Fruit fly (Drosophila melanogaster) whole organism, prepupa: ENCODE results near the gene wb.

ENCODE experiments used
- CG10631 ChIP-seq: fragments of 200-800 bp; sonication (Bioruptor generic); optimal IDR thresholded peaks from 2 replicates; lab custom pipeline; 2016; ENCODE audit warnings: missing biosample characterization, missing genetic modification characterization
- CG10669 ChIP-seq: fragments of 200-800 bp; sonication (Bioruptor generic); optimal IDR thresholded peaks from 3 replicates; lab custom pipeline; 2018; ENCODE audit warnings: missing biosample characterization, mild to moderate bottlenecking, missing genetic modification characterization, moderate library complexity
- CG11902 ChIP-seq: fragments of 200-800 bp; sonication (Bioruptor generic); optimal IDR thresholded peaks from 3 replicates; lab custom pipeline; 2016; ENCODE audit warnings: missing biosample characterization, missing genetic modification characterization
- CG15336 ChIP-seq: fragments of 200-800 bp; sonication (Bioruptor generic); IDR thresholded peaks from 2 replicates; pipeline ENCODE4 v1.3.6; 2022; ENCODE audit warnings: missing biosample characterization, missing genetic modification characterization
- CG1621 ChIP-seq: fragments of 200-800 bp; sonication (Bioruptor generic); optimal IDR thresholded peaks from 3 replicates; lab custom pipeline; 2018; ENCODE audit warnings: missing biosample characterization, mild to moderate bottlenecking, missing genetic modification characterization
- CG16779 ChIP-seq: fragments of 200-800 bp; sonication (Bioruptor generic); optimal IDR thresholded peaks from 3 replicates; lab custom pipeline; 2017; ENCODE audit warnings: missing biosample characterization, mild to moderate bottlenecking, missing genetic modification characterization
- CG3032 ChIP-seq: fragments of 200-800 bp; optimal IDR thresholded peaks from 2 replicates; lab custom pipeline; 2019; ENCODE audit warnings: missing biosample characterization, mild to moderate bottlenecking, missing genetic modification characterization, moderate library complexity
- CG31627 ChIP-seq: fragments of 200-800 bp; sonication (Bioruptor generic); optimal IDR thresholded peaks from 3 replicates; lab custom pipeline; 2016; ENCODE audit warnings: missing biosample characterization, missing genetic modification characterization
- CG32006 ChIP-seq: fragments of 200-800 bp; sonication (Bioruptor generic); optimal IDR thresholded peaks from 3 replicates; lab custom pipeline; 2017; ENCODE audit warnings: missing biosample characterization, mild to moderate bottlenecking, missing genetic modification characterization
- CG3919 ChIP-seq: fragments of 200-800 bp; sonication (Bioruptor generic); optimal IDR thresholded peaks from 3 replicates; lab custom pipeline; 2016; ENCODE audit warnings: missing biosample characterization, missing genetic modification characterization
- CG4318 ChIP-seq: fragments of 200-800 bp; sonication (Bioruptor generic); optimal IDR thresholded peaks from 3 replicates; lab custom pipeline; 2017; ENCODE audit warnings: missing biosample characterization, mild to moderate bottlenecking, missing genetic modification characterization
- CG6163 ChIP-seq: fragments of 200-800 bp; sonication (Bioruptor generic); IDR thresholded peaks from 3 replicates; pipeline ENCODE4 v1.3.6; 2022; ENCODE audit warnings: missing biosample characterization, missing genetic modification characterization
- CG6276 ChIP-seq: fragments of 200-800 bp; sonication (Bioruptor generic); optimal IDR thresholded peaks from 2 replicates; lab custom pipeline; 2017; ENCODE audit warnings: missing biosample characterization, mild to moderate bottlenecking, missing genetic modification characterization
- CG6808 ChIP-seq: fragments of 200-800 bp; sonication (Bioruptor generic); optimal IDR thresholded peaks from 3 replicates; lab custom pipeline; 2017; ENCODE audit warnings: missing biosample characterization, missing genetic modification characterization, mild to moderate bottlenecking, moderate library complexity, missing genetic modification reagents
- CG6854 ChIP-seq: fragments of 200-800 bp; sonication (Bioruptor generic); optimal IDR thresholded peaks from 2 replicates; lab custom pipeline; 2017; ENCODE audit warnings: missing biosample characterization, mild to moderate bottlenecking, missing genetic modification characterization
- CG7368 ChIP-seq: fragments of 200-800 bp; sonication (Bioruptor generic); optimal IDR thresholded peaks from 3 replicates; lab custom pipeline; 2016; ENCODE audit warnings: missing biosample characterization, missing genetic modification characterization
- CG8119 ChIP-seq: fragments of 200-800 bp; sonication (Bioruptor generic); IDR thresholded peaks from 3 replicates; pipeline ENCODE4 v1.3.6; 2022; ENCODE audit warnings: missing biosample characterization, missing genetic modification characterization
- CG8319 ChIP-seq: fragments of 200-800 bp; sonication (Bioruptor generic); optimal IDR thresholded peaks from 3 replicates; lab custom pipeline; 2016; ENCODE audit warnings: missing biosample characterization, missing genetic modification characterization
- CG8632 ChIP-seq: fragments of 200-800 bp; sonication (Bioruptor generic); optimal IDR thresholded peaks from 3 replicates; lab custom pipeline; 2016; ENCODE audit warnings: missing biosample characterization, missing genetic modification characterization
- CG9139 ChIP-seq: fragments of 200-800 bp; sonication (Bioruptor generic); optimal IDR thresholded peaks from 3 replicates; lab custom pipeline; 2017; ENCODE audit warnings: missing biosample characterization, mild to moderate bottlenecking, missing genetic modification characterization
- Eip75B ChIP-seq: fragments of 200-800 bp; sonication (Bioruptor generic); optimal IDR thresholded peaks from 3 replicates; lab custom pipeline; 2016; ENCODE audit warnings: missing biosample characterization, missing genetic modification characterization
- Eip78C ChIP-seq: fragments of 200-800 bp; sonication (Bioruptor generic); peaks from one replicate; lab custom pipeline; 2016; ENCODE audit warnings: missing biosample characterization, missing genetic modification characterization
- Eip93F ChIP-seq: fragments of 200-800 bp; sonication (Bioruptor generic); optimal IDR thresholded peaks from 2 replicates; lab custom pipeline; 2016; ENCODE audit warnings: missing biosample characterization, mild to moderate bottlenecking, missing genetic modification characterization
- Ets21C ChIP-seq: fragments of 200-800 bp; sonication (Bioruptor generic); optimal IDR thresholded peaks from 3 replicates; lab custom pipeline; 2016; ENCODE audit warnings: missing biosample characterization, missing genetic modification characterization
- Ets96B ChIP-seq: fragments of 200-800 bp; optimal IDR thresholded peaks from 2 replicates; lab custom pipeline; 2019; ENCODE audit warnings: missing biosample characterization, mild to moderate bottlenecking, missing genetic modification characterization, moderate library complexity
- Gug ChIP-seq: fragments of 200-800 bp; sonication (Bioruptor generic); IDR thresholded peaks from 2 replicates; pipeline ENCODE4 v1.3.6; 2022; ENCODE audit warnings: missing biosample characterization, missing genetic modification characterization
- Hr38 ChIP-seq: sonication (Bioruptor generic); optimal IDR thresholded peaks from 2 replicates; lab custom pipeline; 2016; ENCODE audit warnings: missing biosample characterization, missing genetic modification characterization
- Hr4 ChIP-seq: fragments of 200-800 bp; sonication (Bioruptor generic); optimal IDR thresholded peaks from 3 replicates; lab custom pipeline; 2016; ENCODE audit warnings: missing biosample characterization, missing genetic modification characterization
- Lpt ChIP-seq: fragments of 200-800 bp; sonication (Bioruptor generic); optimal IDR thresholded peaks from 3 replicates; lab custom pipeline; 2016; ENCODE audit warnings: missing biosample characterization, missing genetic modification characterization
- OdsH ChIP-seq: fragments of 200-800 bp; sonication (Bioruptor generic); optimal IDR thresholded peaks from 3 replicates; lab custom pipeline; 2016; ENCODE audit warnings: missing biosample characterization, missing genetic modification characterization
- Smox ChIP-seq: fragments of 200-800 bp; sonication (Bioruptor generic); optimal IDR thresholded peaks from 3 replicates; lab custom pipeline; 2016; ENCODE audit warnings: missing biosample characterization, missing genetic modification characterization
- Sox102F ChIP-seq: fragments of 200-800 bp; sonication (Bioruptor generic); optimal IDR thresholded peaks from 2 replicates; lab custom pipeline; 2016; ENCODE audit warnings: missing biosample characterization, mild to moderate bottlenecking, missing genetic modification characterization
- Sox15 ChIP-seq: fragments of 200-800 bp; sonication (Bioruptor generic); optimal IDR thresholded peaks from 3 replicates; lab custom pipeline; 2016; ENCODE audit warnings: missing biosample characterization, missing genetic modification characterization
- achi ChIP-seq: fragments of 200-800 bp; sonication (Bioruptor generic); optimal IDR thresholded peaks from 3 replicates; lab custom pipeline; 2016; ENCODE audit warnings: missing biosample characterization, missing genetic modification characterization
- cyc ChIP-seq: fragments of 200-800 bp; sonication (Bioruptor generic); optimal IDR thresholded peaks from 3 replicates; lab custom pipeline; 2016; ENCODE audit warnings: missing biosample characterization, missing genetic modification characterization
- eg ChIP-seq: fragments of 200-800 bp; sonication (Bioruptor generic); IDR thresholded peaks from 3 replicates; pipeline ENCODE4 v1.3.6; 2022; ENCODE audit warnings: missing biosample characterization, missing genetic modification characterization
- esn ChIP-seq: fragments of 200-800 bp; sonication (Bioruptor generic); optimal IDR thresholded peaks from 2 replicates; lab custom pipeline; 2016; ENCODE audit warnings: missing biosample characterization, mild to moderate bottlenecking, missing genetic modification characterization, moderate library complexity
- fd59A ChIP-seq: fragments of 200-800 bp; sonication (Bioruptor generic); optimal IDR thresholded peaks from 2 replicates; lab custom pipeline; 2017; ENCODE audit warnings: missing biosample characterization, mild to moderate bottlenecking, missing genetic modification characterization, missing genetic modification reagents
- net ChIP-seq: fragments of 200-800 bp; sonication (Bioruptor generic); optimal IDR thresholded peaks from 3 replicates; lab custom pipeline; 2016; ENCODE audit warnings: missing biosample characterization, missing genetic modification characterization
- pdm3 ChIP-seq: fragments of 200-800 bp; sonication (Bioruptor generic); optimal IDR thresholded peaks from 3 replicates; lab custom pipeline; 2016; ENCODE audit warnings: missing biosample characterization, missing genetic modification characterization
- ss ChIP-seq, 2 experiments: fragments of 200-800 bp; sonication (Bioruptor generic); optimal IDR thresholded peaks; 2 replicates in 1 of 2; 3 replicates in 1 of 2; lab custom pipeline; 2017 to 2018; ENCODE audit warnings: mild to moderate bottlenecking in 2 of 2, missing biosample characterization in 2 of 2, missing genetic modification characterization in 2 of 2, moderate library complexity in 1 of 2
- svp ChIP-seq: fragments of 200-800 bp; sonication (Bioruptor generic); peaks from one replicate; lab custom pipeline; 2016; ENCODE audit warnings: missing biosample characterization, missing genetic modification characterization
- topi ChIP-seq: fragments of 200-800 bp; sonication (Bioruptor generic); optimal IDR thresholded peaks from 3 replicates; lab custom pipeline; 2016; ENCODE audit warnings: missing biosample characterization, missing genetic modification characterization

Gene wb

dm6 chr2L:14236132-14236531 is 26.7 kb upstream of the wb start (continued):
- peak; percentile 57 for TF ChIP-seq Sox102F (GFP tag; lab: Kevin White, UChicago)
- no peak for TF ChIP-seq Ets21C (GFP tag; lab: Kevin White, UChicago)
- TF ChIP-seq topi = peak; percentile 25
- TF ChIP-seq Eip93F = no peak
- TF ChIP-seq CG6163 (GFP tag; lab: Robert Waterston, UW) = peak; percentile 64; the same call in 2 of the 3 replicates
- TF ChIP-seq CG4318 (GFP tag; lab: Kevin White, UChicago) = peak; percentile 19
- no peak for TF ChIP-seq CG6276 (GFP tag; lab: Kevin White, UChicago)
- TF ChIP-seq Hr38 (GFP tag; lab: Kevin White, UChicago) = no peak
- peak; percentile 64 for TF ChIP-seq Ets96B (tag; lab: Kevin White, UChicago)
- peak; percentile 64 for TF ChIP-seq CG1621 (tag; lab: Kevin White, UChicago)
- TF ChIP-seq Smox (GFP tag; lab: Kevin White, UChicago) = peak; percentile 43
- peak; percentile 53 for TF ChIP-seq CG3032 (tag; lab: Kevin White, UChicago)
- TF ChIP-seq achi (GFP tag; lab: Kevin White, UChicago) = peak; percentile 65
- TF ChIP-seq CG32006 (GFP tag; lab: Kevin White, UChicago) = peak; percentile 48
- TF ChIP-seq CG11902 = no peak
- no peak for TF ChIP-seq CG7368
- peak; percentile 36 for TF ChIP-seq Hr4 (GFP tag; lab: Kevin White, UChicago)
- TF ChIP-seq eg (GFP tag; lab: Robert Waterston, UW) = no peak
- TF ChIP-seq pdm3 (GFP tag; lab: Kevin White, UChicago) = peak; percentile 45
- peak; percentile 42 for TF ChIP-seq net
- peak; percentile 42 for TF ChIP-seq CG6808
- TF ChIP-seq Lpt = peak; percentile 47
- TF ChIP-seq Gug (GFP tag; lab: Robert Waterston, UW) = no peak
- peak; percentile 71 for TF ChIP-seq esn
- TF ChIP-seq ss (GFP tag; optimal IDR thresholded peaks at IDR 0.05; lab: Kevin White, UChicago) = peak; percentile 13 to 27
- peak; percentile 68 for TF ChIP-seq CG10631 (GFP tag; lab: Kevin White, UChicago)
- peak; percentile 90 for TF ChIP-seq Eip78C (GFP tag; lab: Kevin White, UChicago)
- peak; percentile 45 for TF ChIP-seq fd59A (GFP tag; lab: Kevin White, UChicago)
- TF ChIP-seq CG8319 = peak; percentile 0
- TF ChIP-seq svp (GFP tag; lab: Kevin White, UChicago) = no peak
- TF ChIP-seq CG16779 (tag; lab: Kevin White, UChicago) = no peak
- TF ChIP-seq CG6854 = no peak
- no peak for TF ChIP-seq CG15336 (GFP tag; lab: Robert Waterston, UW)
- peak; percentile 34; the same call in 1 of the 3 replicates for TF ChIP-seq CG8119
- peak; percentile 32 for TF ChIP-seq CG8632
- peak; percentile 33 for TF ChIP-seq cyc (GFP tag; lab: Kevin White, UChicago)
- peak; percentile 38 for TF ChIP-seq CG31627
- no peak for TF ChIP-seq CG9139 (GFP tag; lab: Kevin White, UChicago)
- peak; percentile 46 for TF ChIP-seq CG10669
- peak; percentile 61 for TF ChIP-seq CG3919 (GFP tag; lab: Kevin White, UChicago)
- TF ChIP-seq Sox15 = no peak
- TF ChIP-seq OdsH (GFP tag; lab: Kevin White, UChicago) = peak; percentile 59
- TF ChIP-seq Eip75B = peak; percentile 69
